Worm (Caenorhabditis elegans) whole organism, L4/young adult: ENCODE data around the gene scl-9.

Source experiments
- W03F9.2 ChIP-seq: fragments of 150-350 bp; optimal IDR thresholded peaks from 2 replicates; lab custom pipeline; 2014; ENCODE audit warnings: missing biosample characterization, missing genetic modification characterization
- dao-5 ChIP-seq: sonication (generic microtip); optimal IDR thresholded peaks from 2 replicates; lab custom pipeline; 2016; ENCODE audit warnings: missing genotype, missing genetic modification characterization, moderate library complexity, missing compliant biosample characterization
- him-1 ChIP-seq: sonication (generic microtip); optimal IDR thresholded peaks from 2 replicates; lab custom pipeline; 2016; ENCODE audit warnings: missing genotype, missing genetic modification reagents, missing genetic modification characterization, missing compliant biosample characterization

DNA sequence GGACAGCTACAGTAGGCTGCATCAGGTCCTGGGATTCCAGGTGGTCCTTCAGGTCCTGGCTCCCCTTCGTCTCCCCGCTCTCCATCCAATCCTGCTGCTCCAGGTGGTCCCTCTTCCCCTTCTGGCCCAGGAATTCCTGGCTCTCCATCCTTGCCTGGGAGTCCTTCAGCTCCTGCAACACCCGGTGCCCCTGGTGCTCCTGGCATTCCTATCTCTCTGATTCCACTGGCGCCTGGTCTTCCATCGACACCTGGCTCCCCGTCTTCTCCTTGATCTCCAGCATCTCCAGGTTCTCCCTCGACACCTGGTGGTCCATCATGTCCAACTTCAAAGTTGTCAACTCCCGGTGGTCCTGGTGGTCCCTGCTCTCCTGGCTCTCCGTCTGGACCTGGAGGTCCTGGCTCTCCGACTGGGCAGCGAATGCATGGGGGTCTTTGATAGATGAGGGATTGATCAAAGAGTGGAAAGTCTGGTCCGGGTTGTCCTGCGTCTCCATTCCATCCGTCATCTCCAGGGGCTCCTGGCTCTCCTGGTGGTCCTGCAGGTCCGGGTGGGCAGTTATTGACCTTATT is 42.8 kb downstream of the scl-9 start:
- no peak for TF ChIP-seq W03F9.2 (tag; lab: Kevin White, UChicago)
- TF ChIP-seq him-1: no peak
- TF ChIP-seq dao-5: no peak
